Fruit fly (Drosophila melanogaster): ENCODE data around the gene CG42762.

dm6 chr2L:8110549-8111438 is 33.1 kb downstream of the CG42762 start:
- TF ChIP-seq ssp (GFP tag; IDR thresholded peaks at IDR 0.05) (no peak), CG18619 (GFP tag; optimal IDR thresholded peaks at IDR 0.05) (no peak), CG17612 (GFP tag; IDR thresholded peaks at IDR 0.05) (no peak), CG9727 (GFP tag; optimal IDR thresholded peaks at IDR 0.05) (no peak), CG1647 (GFP tag; optimal IDR thresholded peaks at IDR 0.05) (no peak), CG33213 (GFP tag; optimal IDR thresholded peaks at IDR 0.05) (no peak), cato (GFP tag; optimal IDR thresholded peaks at IDR 0.05; ENCODE audit: borderline replicate concordance) (no peak), pb (GFP tag; optimal IDR thresholded peaks at IDR 0.05) (no peak), CG6854 (GFP tag; optimal IDR thresholded peaks at IDR 0.05) (no peak), Nf-YB (GFP tag; optimal IDR thresholded peaks at IDR 0.05) (no peak), CG6813 (GFP tag; optimal IDR thresholded peaks at IDR 0.05) (no peak), Opbp (GFP tag; IDR thresholded peaks at IDR 0.05; ENCODE audit: partially characterized antibody) (no peak), gce (GFP tag; IDR thresholded peaks at IDR 0.05) (no peak), Hmx (GFP tag; optimal IDR thresholded peaks at IDR 0.05) (no peak)
